Fruit fly (Drosophila melanogaster): ENCODE measurements around the gene Fas1.

The Fas1 gene

dm6 chr3R:16655494-16656493 lies 30.8 kb downstream of the Fas1 start, which contains the start of gene modSP:
Gene modSP, minus strand, starts transcription at chr3R:16655662.
- TF ChIP-seq CG17801 (GFP tag; optimal IDR thresholded peaks at IDR 0.05; ENCODE audit: partially characterized antibody) = no peak

dm6 chr3R:16661693-16662092 lies 36.7 kb downstream of the Fas1 start:
- no peak for TF ChIP-seq CG17801 (GFP tag; optimal IDR thresholded peaks at IDR 0.05; ENCODE audit: partially characterized antibody)

DNA sequence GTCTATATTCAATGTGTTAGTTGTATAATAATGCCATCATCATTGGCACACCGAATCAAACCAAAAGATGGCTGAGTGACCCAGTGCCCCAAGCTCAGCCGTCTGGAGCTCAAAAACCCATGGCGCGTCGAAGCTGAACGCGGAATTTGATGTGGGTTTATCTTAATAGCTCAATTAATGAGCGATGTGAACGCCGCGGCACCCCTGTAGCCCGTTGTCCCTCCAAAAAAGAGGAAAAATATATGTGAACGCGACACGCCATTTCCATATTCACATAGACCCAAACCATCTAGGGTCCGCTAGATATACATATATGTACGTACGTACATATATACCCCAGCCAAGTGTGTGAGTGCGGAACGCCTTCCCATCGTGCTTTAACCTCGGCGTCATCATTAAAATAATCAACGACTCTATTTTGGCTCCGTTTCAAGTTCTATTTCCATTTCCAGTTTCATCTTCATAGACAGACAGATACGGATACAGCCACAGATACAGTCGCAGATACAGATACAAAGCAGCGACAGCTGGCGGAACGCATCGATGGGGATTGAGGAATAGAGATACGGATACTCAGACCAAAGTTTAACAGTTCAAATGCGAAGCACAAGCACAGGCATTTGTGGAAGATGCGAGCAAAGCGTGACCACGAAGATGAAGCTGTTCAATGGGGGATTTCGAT lies 39.2 kb downstream of the Fas1 start:
- no peak for TF ChIP-seq CG17801 (GFP tag; optimal IDR thresholded peaks at IDR 0.05; ENCODE audit: partially characterized antibody)

DNA sequence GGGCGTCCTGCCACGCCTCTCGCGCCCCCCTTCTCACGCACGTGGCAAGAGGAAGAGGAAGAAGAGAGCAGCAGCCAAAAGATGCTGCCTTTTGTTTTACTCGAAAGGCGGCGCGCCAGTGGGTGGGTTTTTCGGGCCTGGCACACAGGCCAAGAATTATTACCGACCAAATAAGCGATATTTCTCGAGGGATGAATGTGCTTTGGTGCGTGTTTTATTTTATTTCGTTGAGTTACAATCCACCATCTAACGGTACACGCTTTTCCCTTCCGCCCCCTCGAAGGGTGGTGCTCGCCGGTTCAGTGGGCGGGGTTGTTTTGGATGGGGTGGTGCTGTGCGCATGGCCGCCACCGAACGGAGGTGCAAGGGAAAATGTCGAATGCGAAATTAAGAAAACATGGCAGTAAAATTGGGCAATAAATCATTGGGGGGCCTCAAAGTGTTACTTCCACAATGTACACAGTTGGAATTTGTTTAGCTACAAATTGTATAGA lies 47.2 kb downstream of the Fas1 start:
- TF ChIP-seq CG17801 (GFP tag; optimal IDR thresholded peaks at IDR 0.05; ENCODE audit: partially characterized antibody) = no peak

- no peak for TF ChIP-seq CG17801 (GFP tag; optimal IDR thresholded peaks at IDR 0.05; ENCODE audit: partially characterized antibody)
Observed at dm6 chr3R:16673184-16673583, 48.1 kb downstream of the Fas1 start.

- TF ChIP-seq CG17801 (GFP tag; optimal IDR thresholded peaks at IDR 0.05; ENCODE audit: partially characterized antibody) = no peak
Observed at dm6 chr3R:16676518-16676917, 51.5 kb downstream of the Fas1 start.

- TF ChIP-seq CG17801 (GFP tag; optimal IDR thresholded peaks at IDR 0.05; ENCODE audit: partially characterized antibody) = no peak
Observed at dm6 chr3R:16677934-16678333, 52.9 kb downstream of the Fas1 start.

dm6 chr3R:16682901-16683300 lies 57.9 kb downstream of the Fas1 start:
- no peak for TF ChIP-seq CG17801 (GFP tag; optimal IDR thresholded peaks at IDR 0.05; ENCODE audit: partially characterized antibody)
